Worm (Caenorhabditis elegans): ENCODE measurements around the gene vps-32.1.

vps-32.1 gene

ce11 chrII:6612544-6612943 lies 23.0 kb downstream of the vps-32.1 start (continued):
- TF ChIP-seq R02D3.7 (tag; optimal IDR thresholded peaks at IDR 0.05) (no peak), F44E2.7 (GFP tag; IDR thresholded peaks at IDR 0.05) (no peak), zip-11 (GFP tag; IDR thresholded peaks at IDR 0.05) (no peak), lir-3 (tag; optimal IDR thresholded peaks at IDR 0.05) (no peak), ctbp-1 (GFP tag; IDR thresholded peaks at IDR 0.05) (no peak), nhr-111 (GFP tag; optimal IDR thresholded peaks at IDR 0.05) (no peak), mdl-1 (tag; optimal IDR thresholded peaks at IDR 0.05) (peak in 1 of 2 experiments; percentile 26), lin-1 (GFP tag; IDR thresholded peaks at IDR 0.05) (no peak), Y75B8A.6 (GFP tag; IDR thresholded peaks at IDR 0.05) (no peak), nhr-77 (tag; optimal IDR thresholded peaks at IDR 0.05) (no peak), aly-2 (tag; optimal IDR thresholded peaks at IDR 0.05) (no peak), zfp-3 (GFP tag; conservative IDR thresholded peaks at IDR 0.05) (no peak), spr-3 (GFP tag; optimal IDR thresholded peaks at IDR 0.05) (no peak)

ce11 chrII:6614500-6614899 lies 25.0 kb downstream of the vps-32.1 start:
- TF ChIP-seq Y48G9A.11 (GFP tag; IDR thresholded peaks at IDR 0.05) = no peak
- no peak for TF ChIP-seq ceh-62 (tag; optimal IDR thresholded peaks at IDR 0.05)
- TF ChIP-seq F10B5.3 (tag; optimal IDR thresholded peaks at IDR 0.05) = no peak
- peak; percentile 9 for TF ChIP-seq nhr-28 (tag; optimal IDR thresholded peaks at IDR 0.05)
- TF ChIP-seq unc-62 (GFP tag; optimal IDR thresholded peaks at IDR 0.05 in 1 of 2) = no peak
- TF ChIP-seq unc-62 (tag; optimal IDR thresholded peaks at IDR 0.05) = no peak
- peak; percentile 52 for TF ChIP-seq aha-1 (tag)
- no peak for TF ChIP-seq lim-7 (GFP tag; IDR thresholded peaks at IDR 0.05)
- no peak for TF ChIP-seq lin-29 (GFP tag; IDR thresholded peaks at IDR 0.05)
- no peak for TF ChIP-seq rbr-2 (tag; optimal IDR thresholded peaks at IDR 0.05)
- TF ChIP-seq dve-1 (tag; optimal IDR thresholded peaks at IDR 0.05; ENCODE audit: insufficient read depth) = peak; percentile 40
- no peak for TF ChIP-seq nhr-6 (tag; optimal IDR thresholded peaks at IDR 0.05)
- TF ChIP-seq fkh-10 (GFP tag; optimal IDR thresholded peaks at IDR 0.05) = no peak
- TF ChIP-seq daf-16 (GFP tag; optimal IDR thresholded peaks at IDR 0.05) = no peak
- TF ChIP-seq daf-16 (tag; optimal IDR thresholded peaks at IDR 0.05) = peak; percentile 21
- TF ChIP-seq dmd-6 (GFP tag; IDR thresholded peaks at IDR 0.05) = peak; percentile 43
- no peak for TF ChIP-seq ama-1 (optimal IDR thresholded peaks at IDR 0.05)

ce11 chrII:6615232-6616029 lies 25.9 kb downstream of the vps-32.1 start:
- TF ChIP-seq nhr-77 (tag; optimal IDR thresholded peaks at IDR 0.05) = peak; percentile 63
- peak; percentile 66 for TF ChIP-seq dve-1 (tag; optimal IDR thresholded peaks at IDR 0.05; ENCODE audit: insufficient read depth)
- TF ChIP-seq unc-62 (GFP tag; optimal IDR thresholded peaks at IDR 0.05 in 1 of 2) = peak in 1 of 2 experiments; percentile 86
- TF ChIP-seq unc-62 (tag; optimal IDR thresholded peaks at IDR 0.05) = no peak
- peak; percentile 87 for TF ChIP-seq dmd-6 (GFP tag; IDR thresholded peaks at IDR 0.05)
- 0 out of 2 replicates have a peak, but pooled peaks have one; percentile 39 for TF ChIP-seq lin-1 (GFP tag; IDR thresholded peaks at IDR 0.05)
- TF ChIP-seq saeg-2 (GFP tag; IDR thresholded peaks at IDR 0.05) = no peak
- peak; percentile 76 for TF ChIP-seq nhr-28 (tag; optimal IDR thresholded peaks at IDR 0.05)
- peak; percentile 29 for TF ChIP-seq aha-1 (tag)
- peak; percentile 97 for TF ChIP-seq pqm-1 (tag; optimal IDR thresholded peaks at IDR 0.05)
- 0 out of 2 replicates have a peak, but pooled peaks have one; percentile 14 for TF ChIP-seq T26A8.4 (GFP tag; IDR thresholded peaks at IDR 0.05)
- TF ChIP-seq Y105C5A.15 (GFP tag; IDR thresholded peaks at IDR 0.05) = no peak
- no peak for TF ChIP-seq daf-16 (GFP tag; optimal IDR thresholded peaks at IDR 0.05)
- TF ChIP-seq daf-16 (tag; optimal IDR thresholded peaks at IDR 0.05) = peak; percentile 71
- TF ChIP-seq hlh-11 (tag; optimal IDR thresholded peaks at IDR 0.05) = peak; percentile 75
- TF ChIP-seq mxl-3 (GFP tag; optimal IDR thresholded peaks at IDR 0.05) = peak; percentile 64
- TF ChIP-seq mes-2 (tag; optimal IDR thresholded peaks at IDR 0.05; ENCODE audit: poor library complexity, severe bottlenecking) = peak; percentile 22
- TF ChIP-seq nhr-111 (GFP tag; optimal IDR thresholded peaks at IDR 0.05) = no peak
- TF ChIP-seq F10B5.3 (tag; optimal IDR thresholded peaks at IDR 0.05) = no peak
